Fruit fly (Drosophila melanogaster): ENCODE data around the gene CG14427.

- no peak for TF ChIP-seq CTCF (optimal IDR thresholded peaks at IDR 0.05)
- TF ChIP-seq CG8478 (optimal IDR thresholded peaks at IDR 0.05) = no peak
Measured at dm6 chrX:7000444-7001134, 39.8 kb upstream of the CG14427 start.
